Worm (Caenorhabditis elegans): ENCODE data around the gene Y53G8AM.4.

Y53G8AM.4 gene

DNA sequence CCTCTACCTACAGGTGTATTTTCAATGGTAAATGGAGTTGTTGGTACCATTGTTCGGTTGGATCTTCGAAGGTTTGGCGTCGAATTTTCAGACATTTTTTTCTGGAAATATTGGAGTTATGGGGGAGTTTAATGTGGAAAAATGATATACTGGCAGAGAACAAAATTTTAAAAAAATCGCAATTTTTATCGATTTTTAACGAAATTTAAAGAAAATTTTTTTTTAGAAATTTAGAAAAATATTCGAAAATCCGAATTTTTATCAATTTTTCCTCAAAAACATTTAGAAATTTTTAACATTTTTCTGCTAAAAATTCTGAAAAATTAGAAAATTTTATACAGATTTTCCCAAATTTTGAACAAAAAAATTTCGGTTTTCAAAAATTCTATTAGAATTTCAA is 23.1 kb upstream of the Y53G8AM.4 start, which contains the start of gene Y53G8AM.8:
Y53G8AM.8 (minus strand) TSS at position 101 of the 400 bp plus-strand sequence.
- no peak for TF ChIP-seq aly-2 (tag; optimal IDR thresholded peaks at IDR 0.05)
- TF ChIP-seq nhr-129 (tag; optimal IDR thresholded peaks at IDR 0.05) = no peak
- no peak for TF ChIP-seq elt-1 (tag; optimal IDR thresholded peaks at IDR 0.05)
- TF ChIP-seq nhr-11 (tag; optimal IDR thresholded peaks at IDR 0.05) = no peak
- no peak for TF ChIP-seq sma-9 (GFP tag; optimal IDR thresholded peaks at IDR 0.05)
- TF ChIP-seq sma-9 (tag; optimal IDR thresholded peaks at IDR 0.05) = no peak
- TF ChIP-seq lsy-2 (tag; optimal IDR thresholded peaks at IDR 0.05) = no peak
- TF ChIP-seq egl-27 (tag; optimal IDR thresholded peaks at IDR 0.05) = no peak
- no peak for TF ChIP-seq skn-1 (tag; optimal IDR thresholded peaks at IDR 0.05)
- TF ChIP-seq ZK546.5 (tag; optimal IDR thresholded peaks at IDR 0.05) = no peak

DNA sequence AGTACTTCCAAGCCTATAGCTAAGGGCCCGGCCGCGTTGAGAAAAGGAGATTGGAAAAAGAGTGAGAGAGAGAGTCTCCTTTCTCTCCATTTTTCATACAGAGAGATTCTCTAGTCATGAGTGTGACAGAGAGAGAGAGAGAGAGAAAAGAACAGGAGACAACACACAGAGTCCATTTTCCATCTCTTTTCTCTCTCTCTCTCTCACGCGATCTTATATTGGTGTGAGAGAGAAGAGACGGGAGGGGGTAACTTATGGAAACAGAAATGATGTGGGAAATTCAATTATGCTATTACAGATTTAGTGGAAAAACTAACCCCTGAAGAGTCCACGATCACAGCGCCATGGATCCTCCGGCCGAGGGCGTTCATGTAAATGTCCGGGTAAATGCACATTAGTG is 17.7 kb upstream of the Y53G8AM.4 start:
- TF ChIP-seq unc-62 (GFP tag; optimal IDR thresholded peaks at IDR 0.05) (no peak), nhr-25 (tag; optimal IDR thresholded peaks at IDR 0.05) (peak; percentile 53), nhr-77 (tag; optimal IDR thresholded peaks at IDR 0.05) (no peak), lin-11 (tag; optimal IDR thresholded peaks at IDR 0.05) (no peak), aly-2 (tag; optimal IDR thresholded peaks at IDR 0.05) (no peak), peb-1 (tag; optimal IDR thresholded peaks at IDR 0.05) (no peak), fos-1 (tag; optimal IDR thresholded peaks at IDR 0.05) (peak; percentile 9), elt-3 (tag; optimal IDR thresholded peaks at IDR 0.05) (no peak), lin-13 (GFP tag; optimal IDR thresholded peaks at IDR 0.05) (peak; percentile 27), zag-1 (tag; optimal IDR thresholded peaks at IDR 0.05) (no peak), unc-39 (tag; optimal IDR thresholded peaks at IDR 0.05) (no peak), R02D3.7 (tag; optimal IDR thresholded peaks at IDR 0.05) (no peak), elt-1 (tag; optimal IDR thresholded peaks at IDR 0.05) (no peak), nhr-129 (tag; optimal IDR thresholded peaks at IDR 0.05) (peak; percentile 84), skn-1 (tag; optimal IDR thresholded peaks at IDR 0.05) (no peak), mbf-1 (tag; optimal IDR thresholded peaks at IDR 0.05) (no peak), sma-3 (GFP tag; optimal IDR thresholded peaks at IDR 0.05) (peak; percentile 0), nhr-237 (tag; optimal IDR thresholded peaks at IDR 0.05) (no peak), nhr-6 (tag; optimal IDR thresholded peaks at IDR 0.05) (no peak), C34F6.9 (tag; optimal IDR thresholded peaks at IDR 0.05) (peak; percentile 70), blmp-1 (tag; optimal IDR thresholded peaks at IDR 0.05; ENCODE audit: insufficient read depth) (peak; percentile 35), ceh-82 (tag; optimal IDR thresholded peaks at IDR 0.05) (no peak), ztf-11 (tag; optimal IDR thresholded peaks at IDR 0.05) (no peak), dmd-4 (tag; optimal IDR thresholded peaks at IDR 0.05) (no peak), nhr-11 (tag; optimal IDR thresholded peaks at IDR 0.05) (no peak), crh-2 (tag; optimal IDR thresholded peaks at IDR 0.05) (peak; percentile 31), ceh-16 (tag; optimal IDR thresholded peaks at IDR 0.05) (no peak), F13H6.1 (tag; optimal IDR thresholded peaks at IDR 0.05) (peak; percentile 27), mdl-1 (tag; optimal IDR thresholded peaks at IDR 0.05) (no peak), ztf-1 (GFP tag; conservative IDR thresholded peaks at IDR 0.05) (no peak), nhr-23 (tag; optimal IDR thresholded peaks at IDR 0.05) (no peak), egl-27 (tag; optimal IDR thresholded peaks at IDR 0.05) (no peak), lin-39 (tag; optimal IDR thresholded peaks at IDR 0.05) (no peak), ama-1 (optimal IDR thresholded peaks at IDR 0.05) (no peak), ZK546.5 (tag; optimal IDR thresholded peaks at IDR 0.05) (no peak), Y55F3AM.14 (GFP tag; optimal IDR thresholded peaks at IDR 0.05) (no peak), snpc-4 (tag; optimal IDR thresholded peaks at IDR 0.05) (no peak), gmeb-1 (tag; optimal IDR thresholded peaks at IDR 0.05) (no peak), alr-1 (tag; optimal IDR thresholded peaks at IDR 0.05) (no peak), sma-9 (GFP tag; optimal IDR thresholded peaks at IDR 0.05) (peak; percentile 46), sma-9 (tag; optimal IDR thresholded peaks at IDR 0.05) (no peak), sem-4 (tag; optimal IDR thresholded peaks at IDR 0.05) (no peak), nhr-21 (tag; optimal IDR thresholded peaks at IDR 0.05) (no peak), lsy-2 (tag; optimal IDR thresholded peaks at IDR 0.05) (peak in 1 of 2 experiments; percentile 61), mab-5 (tag; optimal IDR thresholded peaks at IDR 0.05) (no peak), nhr-12 (tag; optimal IDR thresholded peaks at IDR 0.05) (no peak), nhr-10 (tag; optimal IDR thresholded peaks at IDR 0.05) (no peak), unc-55 (GFP tag; optimal IDR thresholded peaks at IDR 0.05) (peak; percentile 65), ztf-4 (tag; optimal IDR thresholded peaks at IDR 0.05) (no peak)

All from whole organism, L2 larva.